Worm (Caenorhabditis elegans): Measurements from ENCODE around the gene dct-16.
"Not testable (repeated sequence)": the region's sequence is repeated elsewhere in the genome, so short reads cannot be mapped to it uniquely, and the experiment has no call there.

dct-16 gene

ce11 chrV:20518927-20519326 lies 20.1 kb upstream of the dct-16 start, which contains the start of gene Y38H6C.25:
TSS of gene Y38H6C.25 (plus strand) at chrV:20519227.
- TF ChIP-seq ceh-48 (tag; optimal IDR thresholded peaks at IDR 0.05) (no peak), pha-4 (tag; optimal IDR thresholded peaks at IDR 0.05) (no peak), mec-3 (tag; optimal IDR thresholded peaks at IDR 0.05; ENCODE audit: borderline replicate concordance) (no peak), che-1 (tag; optimal IDR thresholded peaks at IDR 0.05) (no peak), F13H6.1 (tag; optimal IDR thresholded peaks at IDR 0.05) (no peak), ztf-16 (tag; optimal IDR thresholded peaks at IDR 0.05) (no peak), Y22D7AL.16 (tag; optimal IDR thresholded peaks at IDR 0.05) (no peak), pat-9 (tag; optimal IDR thresholded peaks at IDR 0.05) (no peak), K02D7.2 (tag; optimal IDR thresholded peaks at IDR 0.05) (no peak), pag-3 (tag; optimal IDR thresholded peaks at IDR 0.05; ENCODE audit: borderline replicate concordance) (no peak), ceh-6 (GFP tag; optimal IDR thresholded peaks at IDR 0.05) (no peak), unc-42 (tag; optimal IDR thresholded peaks at IDR 0.05) (no peak), C08G9.2 (tag; optimal IDR thresholded peaks at IDR 0.05) (no peak), dmd-4 (tag; optimal IDR thresholded peaks at IDR 0.05; ENCODE audit: borderline replicate concordance) (no peak), fax-1 (tag; optimal IDR thresholded peaks at IDR 0.05) (no peak), fkh-10 (GFP tag; optimal IDR thresholded peaks at IDR 0.05) (no peak), ets-4 (tag; optimal IDR thresholded peaks at IDR 0.05) (no peak)

ce11 chrV:20517005-20517404 lies 18.1 kb upstream of the dct-16 start:
- TF ChIP-seq lin-11 (tag; optimal IDR thresholded peaks at IDR 0.05) (no peak), madf-2 (tag; optimal IDR thresholded peaks at IDR 0.05) (no peak)

ce11 chrV:20514483-20514882 lies 15.6 kb upstream of the dct-16 start:
- TF ChIP-seq eyg-1 (tag; optimal IDR thresholded peaks at IDR 0.05) (no peak), ztf-16 (tag; optimal IDR thresholded peaks at IDR 0.05) (no peak), hlh-15 (tag; optimal IDR thresholded peaks at IDR 0.05) (no peak), C38D4.7 (GFP tag; optimal IDR thresholded peaks at IDR 0.05) (no peak), unc-3 (GFP tag; conservative IDR thresholded peaks at IDR 0.05) (no peak), unc-3 (tag; optimal IDR thresholded peaks at IDR 0.05) (no peak), zip-5 (tag; optimal IDR thresholded peaks at IDR 0.05) (no peak), ceh-45 (GFP tag; IDR thresholded peaks at IDR 0.05) (no peak), dmd-4 (tag; optimal IDR thresholded peaks at IDR 0.05; ENCODE audit: borderline replicate concordance) (no peak), ceh-34 (tag; optimal IDR thresholded peaks at IDR 0.05) (no peak), ceh-9 (tag; optimal IDR thresholded peaks at IDR 0.05) (no peak)

- not testable (repeated sequence) for TF ChIP-seq sdc-2 (tag; optimal IDR thresholded peaks at IDR 0.05); syd-9 (tag; optimal IDR thresholded peaks at IDR 0.05); pag-3 (tag; optimal IDR thresholded peaks at IDR 0.05; ENCODE audit: borderline replicate concordance)
Measured at ce11 chrV:20513661-20514060, 14.8 kb upstream of the dct-16 start, which contains the start of gene Y38H6C.8. TSS of gene Y38H6C.8 (plus strand) at chrV:20513961.

- TF ChIP-seq pha-2 (tag; optimal IDR thresholded peaks at IDR 0.05) (no peak), gmeb-2 (tag; optimal IDR thresholded peaks at IDR 0.05) (no peak), dve-1 (tag; optimal IDR thresholded peaks at IDR 0.05) (no peak), sdc-2 (tag; optimal IDR thresholded peaks at IDR 0.05) (no peak), ceh-19 (GFP tag; optimal IDR thresholded peaks at IDR 0.05) (no peak), tbx-2 (tag; optimal IDR thresholded peaks at IDR 0.05) (no peak), nfya-1 (tag; optimal IDR thresholded peaks at IDR 0.05) (no peak), zip-5 (tag; optimal IDR thresholded peaks at IDR 0.05) (no peak), ama-1 (optimal IDR thresholded peaks at IDR 0.05) (no peak), sox-4 (tag; optimal IDR thresholded peaks at IDR 0.05) (no peak), npax-4 (tag; optimal IDR thresholded peaks at IDR 0.05) (no peak), mec-3 (tag; optimal IDR thresholded peaks at IDR 0.05; ENCODE audit: borderline replicate concordance) (no peak), dmd-4 (tag; optimal IDR thresholded peaks at IDR 0.05; ENCODE audit: borderline replicate concordance) (no peak), lim-6 (tag; optimal IDR thresholded peaks at IDR 0.05) (no peak), ahr-1 (tag; optimal IDR thresholded peaks at IDR 0.05) (no peak), unc-86 (tag; optimal IDR thresholded peaks at IDR 0.05) (no peak), ceh-9 (tag; optimal IDR thresholded peaks at IDR 0.05) (no peak)
Measured at ce11 chrV:20509427-20509826, 10.6 kb upstream of the dct-16 start.

Data from whole organism, late embryonic.